Worm (Caenorhabditis elegans) whole organism, L3 larva: ENCODE data around the gene hosl-1.

ENCODE experiments used
- R02D3.7 ChIP-seq: fragments of 150-350 bp; optimal IDR thresholded peaks from 2 replicates; lab custom pipeline; 2014; ENCODE audit warnings: missing biosample characterization, missing genetic modification characterization
- ZK546.5 ChIP-seq: sonication (generic microtip); optimal IDR thresholded peaks from 2 replicates; lab custom pipeline; 2017; ENCODE audit warnings: missing biosample characterization, missing genetic modification characterization
- aly-2 ChIP-seq: fragments of 150-350 bp; optimal IDR thresholded peaks from 2 replicates; lab custom pipeline; 2014; ENCODE audit warnings: missing biosample characterization, missing genetic modification characterization
- ama-1 ChIP-seq: fragments of 150-350 bp; optimal IDR thresholded peaks from 2 replicates; lab custom pipeline; 2018
- ceh-16 ChIP-seq: sonication (generic microtip); optimal IDR thresholded peaks from 2 replicates; lab custom pipeline; 2017; ENCODE audit warnings: missing biosample characterization, missing genetic modification characterization
- ceh-28 ChIP-seq: fragments of 150-350 bp; optimal IDR thresholded peaks from 2 replicates; lab custom pipeline; 2014; ENCODE audit warnings: missing biosample characterization, missing genetic modification reagents, missing genetic modification characterization
- ceh-82 ChIP-seq: fragments of 150-350 bp; optimal IDR thresholded peaks from 2 replicates; lab custom pipeline; 2014; ENCODE audit warnings: missing biosample characterization, missing genetic modification characterization
- ceh-9 ChIP-seq: sonication (generic microtip); optimal IDR thresholded peaks from 2 replicates; lab custom pipeline; 2018; ENCODE audit warnings: missing biosample characterization, missing genetic modification characterization
- daf-12 ChIP-seq: fragments of 150-350 bp; optimal IDR thresholded peaks from 2 replicates; lab custom pipeline; 2014; ENCODE audit warnings: missing biosample characterization, missing genetic modification reagents, missing genetic modification characterization
- egl-27 ChIP-seq: sonication (generic microtip); optimal IDR thresholded peaks from 4 replicates; lab custom pipeline; 2017; ENCODE audit warnings: missing biosample characterization, missing genetic modification reagents, missing genetic modification characterization
- elt-1 ChIP-seq: fragments of 150-350 bp; optimal IDR thresholded peaks from 2 replicates; lab custom pipeline; 2014; ENCODE audit warnings: missing biosample characterization, missing genetic modification characterization
- elt-2 ChIP-seq: sonication (generic microtip); optimal IDR thresholded peaks from 2 replicates; lab custom pipeline; 2016; ENCODE audit warnings: missing genetic modification reagents, mild to moderate bottlenecking, missing genetic modification characterization, missing compliant biosample characterization
- elt-3 ChIP-seq, 3 experiments: fragments of 150-350 bp in 1 of 3; sonication (generic microtip) in 2 of 3; optimal IDR thresholded peaks; 2 replicates in 2 of 3; 4 replicates in 1 of 3; lab custom pipeline; 2014 to 2017; ENCODE audit warnings: missing biosample characterization in 3 of 3, missing genetic modification characterization in 3 of 3
- eor-1 ChIP-seq, 2 experiments: fragments of 150-350 bp; optimal IDR thresholded peaks; 2 replicates each; lab custom pipeline; 2014 to 2018; ENCODE audit warnings: missing biosample characterization in 2 of 2, missing genetic modification characterization in 2 of 2
- fkh-10 ChIP-seq: sonication (generic microtip); optimal IDR thresholded peaks from 2 replicates; lab custom pipeline; 2017; ENCODE audit warnings: missing biosample characterization, missing genetic modification reagents, missing genetic modification characterization
- fos-1 ChIP-seq: fragments of 150-350 bp; optimal IDR thresholded peaks from 2 replicates; lab custom pipeline; 2014; ENCODE audit warnings: missing biosample characterization, missing genetic modification characterization
- hmg-11 ChIP-seq: sonication (generic microtip); optimal IDR thresholded peaks from 2 replicates; lab custom pipeline; 2016; ENCODE audit warnings: missing genetic modification characterization, missing compliant biosample characterization
- jun-1 ChIP-seq: fragments of 150-350 bp; optimal IDR thresholded peaks from 2 replicates; lab custom pipeline; 2014; ENCODE audit warnings: missing biosample characterization, missing genetic modification reagents, missing genetic modification characterization
- lin-15B ChIP-seq: fragments of 150-350 bp; optimal IDR thresholded peaks from 2 replicates; lab custom pipeline; 2014; ENCODE audit warnings: missing biosample characterization, missing genetic modification characterization
- lin-39 ChIP-seq: fragments of 150-350 bp; optimal IDR thresholded peaks from 2 replicates; lab custom pipeline; 2018; ENCODE audit warnings: missing biosample characterization, missing genetic modification reagents, missing genetic modification characterization
- lsy-12 ChIP-seq: sonication (generic microtip); optimal IDR thresholded peaks from 2 replicates; lab custom pipeline; 2016; ENCODE audit warnings: mild to moderate bottlenecking, missing genetic modification characterization, missing compliant biosample characterization
- mdl-1 ChIP-seq: fragments of 150-350 bp; optimal IDR thresholded peaks from 2 replicates; lab custom pipeline; 2014; ENCODE audit warnings: missing biosample characterization, missing genetic modification characterization
- mml-1 ChIP-seq: fragments of 150-350 bp; sonication (generic microtip); optimal IDR thresholded peaks from 3 replicates; lab custom pipeline; 2014; ENCODE audit warnings: missing biosample characterization, missing genetic modification characterization
- nfya-1 ChIP-seq: sonication (generic microtip); optimal IDR thresholded peaks from 2 replicates; lab custom pipeline; 2017; ENCODE audit warnings: missing genetic modification characterization, mild to moderate bottlenecking, missing compliant biosample characterization, antibody characterized with exemption, moderate library complexity; ENCODE audit not compliant: insufficient read depth
- nhr-11 ChIP-seq: fragments of 150-350 bp; optimal IDR thresholded peaks from 2 replicates; lab custom pipeline; 2014; ENCODE audit warnings: missing biosample characterization, missing genetic modification characterization
- nhr-12 ChIP-seq: fragments of 150-350 bp; optimal IDR thresholded peaks from 2 replicates; lab custom pipeline; 2014; ENCODE audit warnings: missing biosample characterization, missing genetic modification characterization
- nhr-23 ChIP-seq: fragments of 150-350 bp; optimal IDR thresholded peaks from 2 replicates; lab custom pipeline; 2014; ENCODE audit warnings: missing biosample characterization, missing genetic modification reagents, missing genetic modification characterization
- nhr-237 ChIP-seq: fragments of 150-350 bp; optimal IDR thresholded peaks from 2 replicates; lab custom pipeline; 2014; ENCODE audit warnings: missing biosample characterization, missing genetic modification characterization
- nhr-25 ChIP-seq: sonication (generic microtip); optimal IDR thresholded peaks from 2 replicates; lab custom pipeline; 2017; ENCODE audit warnings: missing biosample characterization, missing genetic modification characterization
- nhr-28 ChIP-seq: fragments of 150-350 bp; optimal IDR thresholded peaks from 2 replicates; lab custom pipeline; 2014; ENCODE audit warnings: missing biosample characterization, missing genetic modification characterization
- nhr-43 ChIP-seq: sonication (generic microtip); optimal IDR thresholded peaks from 2 replicates; lab custom pipeline; 2016; ENCODE audit warnings: mild to moderate bottlenecking, missing genetic modification characterization, missing compliant biosample characterization; ENCODE audit not compliant: poor library complexity, severe bottlenecking
- nhr-67 ChIP-seq: fragments of 150-350 bp; optimal IDR thresholded peaks from 2 replicates; lab custom pipeline; 2014; ENCODE audit warnings: missing biosample characterization, missing genetic modification characterization
- nhr-76 ChIP-seq: fragments of 150-350 bp; sonication (generic microtip); optimal IDR thresholded peaks from 5 replicates; lab custom pipeline; 2014; ENCODE audit warnings: missing biosample characterization, missing genetic modification characterization
- nhr-77 ChIP-seq: fragments of 150-350 bp; optimal IDR thresholded peaks from 2 replicates; lab custom pipeline; 2014; ENCODE audit warnings: missing biosample characterization, missing genetic modification characterization
- pha-4 ChIP-seq: fragments of 150-350 bp; optimal IDR thresholded peaks from 2 replicates; lab custom pipeline; 2014; ENCODE audit warnings: missing biosample characterization, missing genetic modification reagents, missing genetic modification characterization
- pqm-1 ChIP-seq: fragments of 150-350 bp; optimal IDR thresholded peaks from 2 replicates; lab custom pipeline; 2017; ENCODE audit warnings: missing biosample characterization, missing genetic modification characterization, inconsistent platforms
- skn-1 ChIP-seq: fragments of 150-350 bp; optimal IDR thresholded peaks from 2 replicates; lab custom pipeline; 2014; ENCODE audit warnings: missing biosample characterization, missing genetic modification characterization
- snpc-4 ChIP-seq: fragments of 150-350 bp; optimal IDR thresholded peaks from 2 replicates; lab custom pipeline; 2014; ENCODE audit warnings: missing biosample characterization, missing genetic modification characterization
- tbx-2 ChIP-seq: sonication (generic microtip); optimal IDR thresholded peaks from 2 replicates; lab custom pipeline; 2016; ENCODE audit warnings: mild to moderate bottlenecking, missing genetic modification characterization, missing compliant biosample characterization
- unc-39 ChIP-seq: sonication (generic microtip); optimal IDR thresholded peaks from 4 replicates; lab custom pipeline; 2017; ENCODE audit warnings: missing biosample characterization, missing genetic modification characterization
- zag-1 ChIP-seq: fragments of 150-350 bp; optimal IDR thresholded peaks from 2 replicates; lab custom pipeline; 2014; ENCODE audit warnings: missing biosample characterization, missing genetic modification characterization
- ztf-11 ChIP-seq: fragments of 150-350 bp; optimal IDR thresholded peaks from 2 replicates; lab custom pipeline; 2014; ENCODE audit warnings: missing biosample characterization, missing genetic modification characterization
- ztf-4 ChIP-seq: fragments of 150-350 bp; optimal IDR thresholded peaks from 2 replicates; lab custom pipeline; 2014; ENCODE audit warnings: missing biosample characterization, missing genetic modification characterization

Gene hosl-1

ce11 chrX:4658706-4659105, 21.8 kb downstream of the hosl-1 start:
- TF ChIP-seq elt-2 (tag; lab: Kevin White, UChicago) (peak; percentile 40), mml-1 (tag; lab: Kevin White, UChicago) (no peak)

- TF ChIP-seq elt-2 (tag; lab: Kevin White, UChicago) (peak; percentile 60), fkh-10 (GFP tag; lab: Kevin White, UChicago) (peak; percentile 50), lin-39 (tag; lab: Kevin White, UChicago) (no peak), pqm-1 (peak; percentile 73)
- TF ChIP-seq, all 47 proteins: peak for 3
Measured at ce11 chrX:4660268-4660880, 23.5 kb downstream of the hosl-1 start, which contains the start of gene nhr-45. nhr-45 (minus strand) TSS chrX:4660318.

- no peak for TF ChIP-seq ztf-4 (tag; lab: Kevin White, UChicago)
- TF ChIP-seq daf-12 (tag; lab: Kevin White, UChicago): no peak
- no peak for TF ChIP-seq eor-1 (tag; optimal IDR thresholded peaks at IDR 0.05; lab: Kevin White, UChicago)
- TF ChIP-seq ceh-9 (tag; lab: Kevin White, UChicago): no peak
- no peak for TF ChIP-seq ceh-82 (tag; lab: Kevin White, UChicago)
- TF ChIP-seq nhr-11: no peak
- peak; percentile 29 for TF ChIP-seq hmg-11 (tag; lab: Kevin White, UChicago)
- TF ChIP-seq skn-1 (tag; lab: Kevin White, UChicago): peak; percentile 23
- TF ChIP-seq elt-2 (tag; lab: Kevin White, UChicago): peak; percentile 88
- no peak for TF ChIP-seq nhr-28 (tag; lab: Kevin White, UChicago)
- peak; percentile 75 for TF ChIP-seq nhr-25 (tag; lab: Kevin White, UChicago)
- no peak for TF ChIP-seq fkh-10 (GFP tag; lab: Kevin White, UChicago)
- TF ChIP-seq lin-15B (tag; lab: Kevin White, UChicago): no peak
- no peak for TF ChIP-seq jun-1 (tag; lab: Kevin White, UChicago)
- TF ChIP-seq unc-39: no peak
- TF ChIP-seq lsy-12 (tag; lab: Kevin White, UChicago): no peak
- peak; percentile 81 for TF ChIP-seq pqm-1
- TF ChIP-seq ama-1 (lab: Kevin White, UChicago): no peak
- peak; percentile 34 for TF ChIP-seq nfya-1 (tag; lab: Kevin White, UChicago)
- no peak for TF ChIP-seq fos-1
- no peak for TF ChIP-seq nhr-67
- no peak for TF ChIP-seq ZK546.5
- TF ChIP-seq mdl-1 (tag; lab: Kevin White, UChicago): no peak
- TF ChIP-seq elt-3 (tag; optimal IDR thresholded peaks at IDR 0.05; lab: Kevin White, UChicago): peak in 1 of 3 experiments; percentile 36
- TF ChIP-seq nhr-43: peak; percentile 4
- no peak for TF ChIP-seq zag-1
- no peak for TF ChIP-seq egl-27
- TF ChIP-seq nhr-76: no peak
- TF ChIP-seq ceh-28 (tag; lab: Kevin White, UChicago): peak; percentile 61
- TF ChIP-seq lin-39 (tag; lab: Kevin White, UChicago): peak; percentile 25
- TF ChIP-seq aly-2: no peak
- TF ChIP-seq elt-1: no peak
- peak; percentile 1 for TF ChIP-seq snpc-4 (tag; lab: Kevin White, UChicago)
- TF ChIP-seq nhr-12 (tag; lab: Kevin White, UChicago): no peak
- no peak for TF ChIP-seq mml-1 (tag; lab: Kevin White, UChicago)
- no peak for TF ChIP-seq nhr-237 (tag; lab: Kevin White, UChicago)
- TF ChIP-seq tbx-2 (tag; lab: Kevin White, UChicago): no peak
- TF ChIP-seq R02D3.7: no peak
- peak; percentile 85 for TF ChIP-seq pha-4 (tag; lab: Kevin White, UChicago)
- peak; percentile 62 for TF ChIP-seq nhr-23
- no peak for TF ChIP-seq ztf-11
- no peak for TF ChIP-seq nhr-77 (tag; lab: Kevin White, UChicago)
- TF ChIP-seq ceh-16 (tag; lab: Kevin White, UChicago): no peak
Measured at ce11 chrX:4662293-4662825, 25.4 kb downstream of the hosl-1 start.
